Worm (Caenorhabditis elegans): ENCODE measurements around the gene F58H1.6.

The F58H1.6 gene

ce11 chrV:11933196-11934028, 9.0 kb upstream of the F58H1.6 start, which contains the start of the genes aman-2 and F58H1.3 (continued):
- no peak for TF ChIP-seq lin-13 (GFP tag; optimal IDR thresholded peaks at IDR 0.05)
- TF ChIP-seq sptf-1 (tag; optimal IDR thresholded peaks at IDR 0.05) = no peak
- peak in 1 of 2 experiments; percentile 78 for TF ChIP-seq lsy-2 (tag; optimal IDR thresholded peaks at IDR 0.05)
- no peak for TF ChIP-seq dsc-1 (tag; optimal IDR thresholded peaks at IDR 0.05)
- peak; percentile 22 for TF ChIP-seq xbp-1 (tag; optimal IDR thresholded peaks at IDR 0.05)
- TF ChIP-seq ceh-90 (tag; optimal IDR thresholded peaks at IDR 0.05) = peak; percentile 21
- peak; percentile 26 for TF ChIP-seq blmp-1 (tag; optimal IDR thresholded peaks at IDR 0.05)
- no peak for TF ChIP-seq alr-1 (tag; optimal IDR thresholded peaks at IDR 0.05; ENCODE audit: borderline replicate concordance)
- TF ChIP-seq elt-2 (tag; optimal IDR thresholded peaks at IDR 0.05) = peak; percentile 20
- TF ChIP-seq dpl-1 (GFP tag; optimal IDR thresholded peaks at IDR 0.05) = peak in 2 of 3 experiments; percentile 15 to 61
- TF ChIP-seq ztf-11 (tag; optimal IDR thresholded peaks at IDR 0.05) = no peak
- no peak for TF ChIP-seq ces-1 (GFP tag; optimal IDR thresholded peaks at IDR 0.05)
- no peak for TF ChIP-seq hpl-2 (GFP tag; optimal IDR thresholded peaks at IDR 0.05)
- no peak for TF ChIP-seq sup-37 (GFP tag; optimal IDR thresholded peaks at IDR 0.05)
- peak; percentile 54; the same call in 1 of the 2 replicates for TF ChIP-seq isw-1 (GFP tag; IDR thresholded peaks at IDR 0.05)
- TF ChIP-seq fkh-10 (GFP tag; optimal IDR thresholded peaks at IDR 0.05) = no peak
- TF ChIP-seq lin-35 (GFP tag; optimal IDR thresholded peaks at IDR 0.05) = peak; percentile 46 to 68
- TF ChIP-seq unc-62 (GFP tag; optimal IDR thresholded peaks at IDR 0.05) = no peak
- TF ChIP-seq nhr-90 (tag; optimal IDR thresholded peaks at IDR 0.05; ENCODE audit: poor library complexity) = peak; percentile 46
- peak; percentile 36 for TF ChIP-seq skn-1 (tag; optimal IDR thresholded peaks at IDR 0.05)
- TF ChIP-seq unc-86 (tag; optimal IDR thresholded peaks at IDR 0.05) = peak; percentile 3
- peak; percentile 60 for TF ChIP-seq C16A3.4 (tag; optimal IDR thresholded peaks at IDR 0.05)
- TF ChIP-seq ceh-63 (GFP tag; optimal IDR thresholded peaks at IDR 0.05) = no peak
- no peak for TF ChIP-seq grh-1 (GFP tag; IDR thresholded peaks at IDR 0.05)
- TF ChIP-seq zag-1 (tag; optimal IDR thresholded peaks at IDR 0.05) = no peak
- peak; percentile 36 for TF ChIP-seq snu-23 (GFP tag; optimal IDR thresholded peaks at IDR 0.05)
- no peak for TF ChIP-seq lin-39 (tag; optimal IDR thresholded peaks at IDR 0.05)
- no peak for TF ChIP-seq ama-1 (optimal IDR thresholded peaks at IDR 0.05)
- TF ChIP-seq swsn-7 (tag; optimal IDR thresholded peaks at IDR 0.05) = peak; percentile 19
- TF ChIP-seq ceh-8 (GFP tag; optimal IDR thresholded peaks at IDR 0.05) = no peak
- peak; percentile 16; the same call in 1 of the 2 replicates for TF ChIP-seq nhr-19 (GFP tag; conservative IDR thresholded peaks at IDR 0.05)
- TF ChIP-seq irx-1 (tag; optimal IDR thresholded peaks at IDR 0.05) = peak; percentile 5
- TF ChIP-seq nhr-71 (tag; optimal IDR thresholded peaks at IDR 0.05) = peak; percentile 57
- peak; percentile 79 for TF ChIP-seq fkh-8 (tag; optimal IDR thresholded peaks at IDR 0.05)
- TF ChIP-seq pax-3 (tag; optimal IDR thresholded peaks at IDR 0.05) = peak; percentile 74
- TF ChIP-seq efl-3 (GFP tag; optimal IDR thresholded peaks at IDR 0.05) = no peak
- TF ChIP-seq sox-4 (tag; optimal IDR thresholded peaks at IDR 0.05) = peak; percentile 6
- no peak for TF ChIP-seq mdl-1 (tag; optimal IDR thresholded peaks at IDR 0.05)
- peak; percentile 72 for TF ChIP-seq vab-15 (tag; optimal IDR thresholded peaks at IDR 0.05)
- TF ChIP-seq ztf-4 (tag; optimal IDR thresholded peaks at IDR 0.05) = no peak
- peak; percentile 51; the same call in 1 of the 2 replicates for TF ChIP-seq unc-98 (GFP tag; IDR thresholded peaks at IDR 0.05)
- TF ChIP-seq nhr-84 (tag; optimal IDR thresholded peaks at IDR 0.05) = no peak
- no peak for TF ChIP-seq lin-15B (tag; optimal IDR thresholded peaks at IDR 0.05)
- TF ChIP-seq aly-2 (tag; optimal IDR thresholded peaks at IDR 0.05) = no peak
- TF ChIP-seq fkh-4 (tag; optimal IDR thresholded peaks at IDR 0.05; ENCODE audit: borderline replicate concordance) = no peak
- TF ChIP-seq aha-1 (tag; optimal IDR thresholded peaks at IDR 0.05) = no peak
- TF ChIP-seq hlh-17 (GFP tag; optimal IDR thresholded peaks at IDR 0.05; ENCODE audit: borderline replicate concordance) = no peak
- no peak for TF ChIP-seq unc-30 (tag; optimal IDR thresholded peaks at IDR 0.05)
- TF ChIP-seq ceh-88 (GFP tag; IDR thresholded peaks at IDR 0.05) = peak; percentile 44; the same call in 1 of the 2 replicates
- TF ChIP-seq Y116A8C.19 (tag; optimal IDR thresholded peaks at IDR 0.05; ENCODE audit: borderline replicate concordance) = no peak
- no peak for TF ChIP-seq C04F5.9 (tag; optimal IDR thresholded peaks at IDR 0.05)
